Worm (Caenorhabditis elegans): ENCODE measurements around the gene kin-30.

ce11 chrV:15240215-15240614 lies 4.3 kb upstream of the kin-30 start, which contains the start of gene srw-11:
- TF ChIP-seq elt-1 (tag; optimal IDR thresholded peaks at IDR 0.05): no peak
- no peak for TF ChIP-seq nhr-11 (tag; optimal IDR thresholded peaks at IDR 0.05)
